Worm (Caenorhabditis elegans) whole organism, mixed stage, embryonic: ENCODE data around the gene T10H9.8.

ENCODE experiments used
- bed-3 ChIP-seq: fragments of 200-800 bp; sonication (Bioruptor generic); optimal IDR thresholded peaks from 3 replicates; lab custom pipeline; 2018; ENCODE audit warnings: mild to moderate bottlenecking, missing genetic modification characterization, moderate library complexity, missing compliant biosample characterization
- blmp-1 ChIP-seq: fragments of 150-350 bp; optimal IDR thresholded peaks from 2 replicates; lab custom pipeline; 2014; ENCODE audit warnings: missing biosample characterization, missing genetic modification characterization
- ceh-39 ChIP-seq: fragments of 150-350 bp; optimal IDR thresholded peaks from 2 replicates; lab custom pipeline; 2014; ENCODE audit warnings: missing biosample characterization, missing genetic modification characterization
- ceh-43 ChIP-seq: fragments of 200-800 bp; sonication (Bioruptor generic); optimal IDR thresholded peaks from 2 replicates; lab custom pipeline; 2018; ENCODE audit warnings: mild to moderate bottlenecking, missing genetic modification characterization, moderate library complexity, missing compliant biosample characterization
- ceh-83 ChIP-seq: fragments of 200-800 bp; sonication (Bioruptor generic); optimal IDR thresholded peaks from 2 replicates; lab custom pipeline; 2018; ENCODE audit warnings: mild to moderate bottlenecking, missing genetic modification characterization, missing compliant biosample characterization
- ces-1 ChIP-seq: fragments of 150-350 bp; optimal IDR thresholded peaks from 2 replicates; lab custom pipeline; 2014; ENCODE audit warnings: missing biosample characterization, missing genetic modification reagents, missing genetic modification characterization
- cnd-1 ChIP-seq: fragments of 200-800 bp; sonication (Bioruptor generic); optimal IDR thresholded peaks from 2 replicates; lab custom pipeline; 2018; ENCODE audit warnings: mild to moderate bottlenecking, missing genetic modification characterization, missing compliant biosample characterization
- drap-1 ChIP-seq: fragments of 200-800 bp; sonication (Bioruptor generic); optimal IDR thresholded peaks from 3 replicates; lab custom pipeline; 2018; ENCODE audit warnings: mild to moderate bottlenecking, missing genetic modification characterization, missing compliant biosample characterization
- elt-1 ChIP-seq: sonication (generic microtip); optimal IDR thresholded peaks from 2 replicates; lab custom pipeline; 2017; ENCODE audit warnings: missing genetic modification characterization, mild to moderate bottlenecking, missing compliant biosample characterization, antibody characterized with exemption, moderate library complexity, borderline replicate concordance; ENCODE audit not compliant: insufficient read depth
- elt-3 ChIP-seq: fragments of 150-350 bp; optimal IDR thresholded peaks from 2 replicates; lab custom pipeline; 2014; ENCODE audit warnings: missing biosample characterization, missing genetic modification characterization
- flh-1 ChIP-seq: fragments of 200-800 bp; sonication (Bioruptor generic); optimal IDR thresholded peaks from 2 replicates; lab custom pipeline; 2018; ENCODE audit warnings: mild to moderate bottlenecking, missing genetic modification characterization, moderate library complexity, missing compliant biosample characterization
- ham-2 ChIP-seq: fragments of 200-800 bp; sonication (Bioruptor generic); optimal IDR thresholded peaks from 2 replicates; lab custom pipeline; 2018; ENCODE audit warnings: mild to moderate bottlenecking, missing genetic modification characterization, missing compliant biosample characterization
- hlh-1 ChIP-seq: fragments of 150-350 bp; optimal IDR thresholded peaks from 2 replicates; lab custom pipeline; 2014; ENCODE audit warnings: missing biosample characterization, missing genetic modification reagents, missing genetic modification characterization
- lin-13 ChIP-seq: fragments of 150-350 bp; optimal IDR thresholded peaks from 2 replicates; lab custom pipeline; 2014; ENCODE audit warnings: missing biosample characterization, missing genetic modification characterization
- lin-32 ChIP-seq: fragments of 200-800 bp; sonication (Bioruptor generic); optimal IDR thresholded peaks from 2 replicates; lab custom pipeline; 2018; ENCODE audit warnings: mild to moderate bottlenecking, missing genetic modification characterization, missing compliant biosample characterization
- lsy-2 ChIP-seq: fragments of 150-350 bp; optimal IDR thresholded peaks from 2 replicates; lab custom pipeline; 2014; ENCODE audit warnings: missing biosample characterization, missing genetic modification characterization
- mab-5 ChIP-seq: fragments of 150-350 bp; optimal IDR thresholded peaks from 2 replicates; lab custom pipeline; 2014; ENCODE audit warnings: missing biosample characterization, missing genetic modification characterization
- mep-1 ChIP-seq: fragments of 150-350 bp; optimal IDR thresholded peaks from 2 replicates; lab custom pipeline; 2017; ENCODE audit warnings: missing biosample characterization, missing genetic modification reagents, missing genetic modification characterization, inconsistent platforms
- mls-2 ChIP-seq: sonication (generic microtip); optimal IDR thresholded peaks from 2 replicates; lab custom pipeline; 2016; ENCODE audit warnings: mild to moderate bottlenecking, missing genetic modification characterization, moderate library complexity, missing compliant biosample characterization
- nhr-12 ChIP-seq: fragments of 150-350 bp; optimal IDR thresholded peaks from 2 replicates; lab custom pipeline; 2014; ENCODE audit warnings: missing biosample characterization, missing genetic modification characterization
- nhr-2 ChIP-seq: fragments of 150-350 bp; optimal IDR thresholded peaks from 2 replicates; lab custom pipeline; 2014; ENCODE audit warnings: missing biosample characterization, missing genetic modification characterization
- nhr-237 ChIP-seq: fragments of 150-350 bp; optimal IDR thresholded peaks from 2 replicates; lab custom pipeline; 2014; ENCODE audit warnings: missing biosample characterization, missing genetic modification characterization
- nhr-28 ChIP-seq: fragments of 150-350 bp; optimal IDR thresholded peaks from 2 replicates; lab custom pipeline; 2014; ENCODE audit warnings: missing biosample characterization, missing genetic modification characterization
- nhr-76 ChIP-seq: sonication (generic microtip); optimal IDR thresholded peaks from 2 replicates; lab custom pipeline; 2017; ENCODE audit warnings: missing biosample characterization, missing genetic modification characterization
- pha-4 ChIP-seq: fragments of 150-350 bp; optimal IDR thresholded peaks from 2 replicates; lab custom pipeline; 2018; ENCODE audit warnings: missing biosample characterization, missing genetic modification reagents, missing genetic modification characterization
- sem-2 ChIP-seq: fragments of 200-800 bp; sonication (Bioruptor generic); optimal IDR thresholded peaks from 2 replicates; lab custom pipeline; 2018; ENCODE audit warnings: mild to moderate bottlenecking, missing genetic modification characterization, missing compliant biosample characterization
- snpc-4 ChIP-seq: fragments of 150-350 bp; optimal IDR thresholded peaks from 2 replicates; lab custom pipeline; 2014; ENCODE audit warnings: missing biosample characterization, missing genetic modification characterization
- sptf-1 ChIP-seq: sonication (generic microtip); optimal IDR thresholded peaks from 2 replicates; lab custom pipeline; 2017; ENCODE audit warnings: mild to moderate bottlenecking, missing genetic modification characterization, moderate library complexity, missing compliant biosample characterization
- unc-120 ChIP-seq: sonication (generic microtip); optimal IDR thresholded peaks from 2 replicates; lab custom pipeline; 2017; ENCODE audit warnings: missing genetic modification characterization, missing compliant biosample characterization; ENCODE audit not compliant: poor library complexity, severe bottlenecking
- unc-39 ChIP-seq: fragments of 150-350 bp; optimal IDR thresholded peaks from 2 replicates; lab custom pipeline; 2014; ENCODE audit warnings: missing biosample characterization, missing genetic modification characterization
- unc-62 ChIP-seq: fragments of 150-350 bp; optimal IDR thresholded peaks from 2 replicates; lab custom pipeline; 2014; ENCODE audit warnings: missing biosample characterization, missing genetic modification reagents, missing genetic modification characterization
- zip-8 ChIP-seq: fragments of 150-350 bp; optimal IDR thresholded peaks from 2 replicates; lab custom pipeline; 2014; ENCODE audit warnings: missing biosample characterization, missing genetic modification characterization
- ztf-11 ChIP-seq: fragments of 150-350 bp; optimal IDR thresholded peaks from 2 replicates; lab custom pipeline; 2014; ENCODE audit warnings: missing biosample characterization, missing genetic modification characterization

T10H9.8 gene

ce11 chrV:6676158-6676849 lies 24.2 kb downstream of the T10H9.8 start, which contains the start of gene cest-34:
Gene cest-34, plus strand, starts transcription at chrV:6676799.
- no peak for TF ChIP-seq nhr-12 (tag; lab: Kevin White, UChicago)
- TF ChIP-seq mls-2 (tag; lab: Kevin White, UChicago), result no peak
- TF ChIP-seq elt-3 (tag; lab: Kevin White, UChicago), result no peak
- no peak for TF ChIP-seq sptf-1 (tag; lab: Kevin White, UChicago)
- TF ChIP-seq lsy-2 (tag; lab: Kevin White, UChicago), result no peak
- TF ChIP-seq lin-32 (GFP tag; lab: Kevin White, UChicago), result no peak
- no peak for TF ChIP-seq unc-120 (tag; lab: Kevin White, UChicago)
- no peak for TF ChIP-seq ceh-83 (GFP tag; lab: Kevin White, UChicago)
- no peak for TF ChIP-seq mep-1 (tag; lab: Kevin White, UChicago)
- TF ChIP-seq unc-39 (tag; lab: Kevin White, UChicago), result no peak
- no peak for TF ChIP-seq ceh-43 (GFP tag; lab: Kevin White, UChicago)
- no peak for TF ChIP-seq ces-1
- TF ChIP-seq ztf-11 (tag; lab: Kevin White, UChicago), result no peak
- no peak for TF ChIP-seq nhr-76 (tag; lab: Kevin White, UChicago)
- TF ChIP-seq zip-8 (tag; lab: Kevin White, UChicago), result no peak
- no peak for TF ChIP-seq nhr-2
- no peak for TF ChIP-seq elt-1

ce11 chrV:6681501-6681900 lies 29.4 kb downstream of the T10H9.8 start, which contains the start of gene egl-46:
Gene egl-46, minus strand, starts transcription at chrV:6681573.
- TF ChIP-seq lin-32 (GFP tag; lab: Kevin White, UChicago), result peak; percentile 54
- TF ChIP-seq ceh-39, result no peak
- peak; percentile 8 for TF ChIP-seq lsy-2 (tag; lab: Kevin White, UChicago)
- TF ChIP-seq pha-4 (tag; lab: Kevin White, UChicago), result no peak
- peak; percentile 86 for TF ChIP-seq nhr-2
- no peak for TF ChIP-seq ceh-83 (GFP tag; lab: Kevin White, UChicago)
- TF ChIP-seq cnd-1 (tag; lab: Kevin White, UChicago), result peak; percentile 33

DNA sequence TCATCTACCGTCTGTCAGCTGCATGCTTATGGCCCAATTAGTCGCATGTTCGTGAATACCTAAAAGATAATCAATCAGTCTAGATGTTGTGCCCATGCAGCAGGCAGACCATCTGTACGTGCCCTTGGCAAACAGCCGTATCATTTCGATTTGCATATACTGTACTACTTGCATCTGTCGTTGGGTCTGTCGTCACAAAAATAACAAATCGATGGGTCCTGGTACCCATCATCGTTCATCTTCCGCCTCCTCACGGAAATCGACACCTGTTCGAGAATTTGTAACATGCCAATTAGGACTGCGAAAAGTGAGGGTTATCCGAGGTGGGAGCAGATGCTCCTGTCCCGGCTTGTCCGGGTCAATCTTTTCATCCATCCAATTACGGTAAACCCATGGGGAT lies 31.1 kb downstream of the T10H9.8 start:
- TF ChIP-seq nhr-28 (tag; lab: Kevin White, UChicago), result no peak
- TF ChIP-seq elt-3 (tag; lab: Kevin White, UChicago), result no peak
- TF ChIP-seq ham-2 (GFP tag; lab: Kevin White, UChicago), result no peak
- no peak for TF ChIP-seq ces-1
- no peak for TF ChIP-seq nhr-76 (tag; lab: Kevin White, UChicago)
- TF ChIP-seq zip-8 (tag; lab: Kevin White, UChicago), result no peak
- TF ChIP-seq cnd-1 (tag; lab: Kevin White, UChicago), result peak; percentile 44
- no peak for TF ChIP-seq lsy-2 (tag; lab: Kevin White, UChicago)
- TF ChIP-seq nhr-237, result no peak
- TF ChIP-seq mls-2 (tag; lab: Kevin White, UChicago), result no peak
- no peak for TF ChIP-seq ceh-83 (GFP tag; lab: Kevin White, UChicago)
- no peak for TF ChIP-seq snpc-4
- TF ChIP-seq lin-32 (GFP tag; lab: Kevin White, UChicago), result peak; percentile 57
- TF ChIP-seq ztf-11 (tag; lab: Kevin White, UChicago), result no peak
- TF ChIP-seq nhr-12 (tag; lab: Kevin White, UChicago), result no peak
- TF ChIP-seq nhr-2, result peak; percentile 83
- TF ChIP-seq mep-1 (tag; lab: Kevin White, UChicago), result peak; percentile 7
- no peak for TF ChIP-seq sem-2 (GFP tag; lab: Kevin White, UChicago)
- TF ChIP-seq bed-3 (GFP tag; lab: Kevin White, UChicago), result no peak
- TF ChIP-seq flh-1, result no peak
- no peak for TF ChIP-seq unc-120 (tag; lab: Kevin White, UChicago)
- TF ChIP-seq, all 35 proteins: peak for 4

ce11 chrV:6683740-6684139 lies 31.6 kb downstream of the T10H9.8 start:
- no peak for TF ChIP-seq nhr-2
- TF ChIP-seq blmp-1 (tag; lab: Kevin White, UChicago), result no peak
- TF ChIP-seq drap-1, result no peak
- TF ChIP-seq nhr-12 (tag; lab: Kevin White, UChicago), result no peak
- no peak for TF ChIP-seq unc-120 (tag; lab: Kevin White, UChicago)
- no peak for TF ChIP-seq elt-1
- peak; percentile 10 for TF ChIP-seq ces-1

ce11 chrV:6684541-6684940 lies 32.4 kb downstream of the T10H9.8 start:
- TF ChIP-seq lsy-2 (tag; lab: Kevin White, UChicago) (no peak), elt-1 (no peak), zip-8 (tag; lab: Kevin White, UChicago) (no peak), pha-4 (tag; lab: Kevin White, UChicago) (no peak), unc-39 (tag; lab: Kevin White, UChicago) (no peak), unc-62 (GFP tag; lab: Kevin White, UChicago) (no peak), ceh-43 (GFP tag; lab: Kevin White, UChicago) (peak; percentile 78), mep-1 (tag; lab: Kevin White, UChicago) (no peak), nhr-76 (tag; lab: Kevin White, UChicago) (no peak), mls-2 (tag; lab: Kevin White, UChicago) (peak; percentile 80), nhr-12 (tag; lab: Kevin White, UChicago) (no peak), unc-120 (tag; lab: Kevin White, UChicago) (no peak), blmp-1 (tag; lab: Kevin White, UChicago) (no peak), ham-2 (GFP tag; lab: Kevin White, UChicago) (no peak), ztf-11 (tag; lab: Kevin White, UChicago) (peak; percentile 28), nhr-28 (tag; lab: Kevin White, UChicago) (no peak), lin-13 (tag; lab: Kevin White, UChicago) (no peak), cnd-1 (tag; lab: Kevin White, UChicago) (peak; percentile 76), ces-1 (peak; percentile 72), bed-3 (GFP tag; lab: Kevin White, UChicago) (no peak), nhr-237 (no peak), hlh-1 (no peak), ceh-83 (GFP tag; lab: Kevin White, UChicago) (no peak), drap-1 (no peak), sptf-1 (tag; lab: Kevin White, UChicago) (peak; percentile 36), nhr-2 (peak; percentile 100), mab-5 (tag; lab: Kevin White, UChicago) (no peak), elt-3 (tag; lab: Kevin White, UChicago) (no peak), lin-32 (GFP tag; lab: Kevin White, UChicago) (peak; percentile 98), ceh-39 (no peak), sem-2 (GFP tag; lab: Kevin White, UChicago) (no peak)
